Fruit fly (Drosophila melanogaster) whole organism, wandering third instar larva: ENCODE data around the gene rno.

Experiments
- GATAd ChIP-seq: sonication (Bioruptor generic); optimal IDR thresholded peaks from 2 replicates; lab custom pipeline; 2016; ENCODE audit warnings: missing biosample characterization, missing genetic modification characterization
- Myc ChIP-seq: fragments of >200 bp; optimal IDR thresholded peaks from 2 replicates; lab custom pipeline; 2017
- N ChIP-seq: fragments of >200 bp; optimal IDR thresholded peaks from 2 replicates; lab custom pipeline; 2018; ENCODE audit warnings: missing biosample characterization, missing external identifiers, missing genetic modification characterization
- br ChIP-seq: fragments of 200-800 bp; sonication (Bioruptor generic); optimal IDR thresholded peaks from 2 replicates; lab custom pipeline; 2016; ENCODE audit warnings: missing biosample characterization, missing genetic modification characterization
- foxo ChIP-seq, 2 experiments: fragments of 200-800 bp; sonication (Bioruptor generic); optimal IDR thresholded peaks; 2 replicates in 1 of 2; 3 replicates in 1 of 2; lab custom pipeline; 2016 to 2017; ENCODE audit warnings: missing biosample characterization in 2 of 2, missing genetic modification characterization in 2 of 2
- fru ChIP-seq: fragments of 200-800 bp; sonication (Bioruptor generic); optimal IDR thresholded peaks from 3 replicates; lab custom pipeline; 2016; ENCODE audit warnings: missing biosample characterization, mild to moderate bottlenecking, missing genetic modification characterization
- h ChIP-seq: fragments of 200-800 bp; sonication (Bioruptor generic); optimal IDR thresholded peaks from 3 replicates; lab custom pipeline; 2016; ENCODE audit warnings: missing biosample characterization, mild to moderate bottlenecking, missing genetic modification characterization
- jim ChIP-seq: fragments of 175-275, 200-325 bp; sonication (Bioruptor generic); optimal IDR thresholded peaks from 2 replicates; lab custom pipeline; 2016; ENCODE audit warnings: missing biosample characterization, mild to moderate bottlenecking, missing genetic modification characterization
- tai ChIP-seq: sonication (Bioruptor generic); optimal IDR thresholded peaks from 2 replicates; lab custom pipeline; 2016; ENCODE audit warnings: missing biosample characterization, missing genetic modification characterization

- no peak for TF ChIP-seq GATAd (GFP tag; lab: Kevin White, UChicago)
- TF ChIP-seq h (GFP tag; lab: Kevin White, UChicago) = no peak
- no peak for TF ChIP-seq br (GFP tag; lab: Kevin White, UChicago)
- no peak for TF ChIP-seq Myc (lab: Kevin White, UChicago)
- no peak for TF ChIP-seq jim (GFP tag; lab: Kevin White, UChicago)
- no peak for TF ChIP-seq foxo (GFP tag; optimal IDR thresholded peaks at IDR 0.05; lab: Kevin White, UChicago)
- TF ChIP-seq N (GFP tag; lab: Kevin White, UChicago) = no peak
- TF ChIP-seq fru = no peak
- no peak for TF ChIP-seq tai (GFP tag; lab: Kevin White, UChicago)
These were observed 37.6 kb downstream of the rno start for dm6 chr3L:161833-162587.
